Worm (Caenorhabditis elegans) whole organism, midembryonic: Measurements from ENCODE around the gene K01D12.5.

ENCODE experiments used
- T22C8.4 ChIP-seq: fragments of 200-800 bp; sonication (Bioruptor generic); IDR thresholded peaks from 2 replicates; pipeline ENCODE4 v1.3.6; 2022; ENCODE audit warnings: missing genetic modification characterization, missing compliant biosample characterization
- flt-1 ChIP-seq: fragments of 200-800 bp; sonication (Bioruptor generic); IDR thresholded peaks from 2 replicates; pipeline ENCODE4 v1.3.6; 2022; ENCODE audit warnings: missing genetic modification characterization, missing compliant biosample characterization
- klf-2 ChIP-seq: fragments of 200-800 bp; sonication (Bioruptor generic); conservative IDR thresholded peaks from 2 replicates; pipeline ENCODE4 v1.3.6; 2022; ENCODE audit warnings: missing genetic modification reagents, missing genetic modification characterization, missing compliant biosample characterization
- tab-1 ChIP-seq: fragments of 200-800 bp; sonication (Bioruptor generic); IDR thresholded peaks from 2 replicates; pipeline ENCODE4 v1.3.6; 2022; ENCODE audit warnings: missing genetic modification characterization, missing compliant biosample characterization
- ztf-23 ChIP-seq: fragments of 200-800 bp; sonication (Bioruptor generic); IDR thresholded peaks from 2 replicates; pipeline ENCODE4 v1.3.6; 2022; ENCODE audit warnings: missing genetic modification reagents, missing genetic modification characterization, missing compliant biosample characterization
- ztf-29 ChIP-seq: fragments of 200-800 bp; sonication (Bioruptor generic); IDR thresholded peaks from 2 replicates; pipeline ENCODE4 v1.3.6; 2022; ENCODE audit warnings: missing genetic modification reagents, missing genetic modification characterization, missing compliant biosample characterization

ce11 chrV:12408525-12408924 lies 10.9 kb downstream of the K01D12.5 start, which contains the start of gene cdr-4:
- TF ChIP-seq T22C8.4 (no peak), flt-1 (GFP tag; lab: Robert Waterston, UW) (no peak), ztf-29 (no peak), tab-1 (GFP tag; lab: Robert Waterston, UW) (no peak), klf-2 (GFP tag; lab: Robert Waterston, UW) (no peak), ztf-23 (GFP tag; lab: Robert Waterston, UW) (no peak)
